Worm (Caenorhabditis elegans) whole organism, midembryonic: Measurements from ENCODE around the gene srsx-21.

Experiments used
- T22C8.4 ChIP-seq: fragments of 200-800 bp; sonication (Bioruptor generic); IDR thresholded peaks from 2 replicates; pipeline ENCODE4 v1.3.6; 2022; ENCODE audit warnings: missing genetic modification characterization, missing compliant biosample characterization
- cog-1 ChIP-seq: sonication (generic microtip); optimal IDR thresholded peaks from 2 replicates; lab custom pipeline; 2016; ENCODE audit warnings: missing genetic modification characterization, missing compliant biosample characterization
- flt-1 ChIP-seq: fragments of 200-800 bp; sonication (Bioruptor generic); IDR thresholded peaks from 2 replicates; pipeline ENCODE4 v1.3.6; 2022; ENCODE audit warnings: missing genetic modification characterization, missing compliant biosample characterization
- klf-2 ChIP-seq: fragments of 200-800 bp; sonication (Bioruptor generic); conservative IDR thresholded peaks from 2 replicates; pipeline ENCODE4 v1.3.6; 2022; ENCODE audit warnings: missing genetic modification reagents, missing genetic modification characterization, missing compliant biosample characterization
- med-1 ChIP-seq: sonication (generic microtip); optimal IDR thresholded peaks from 2 replicates; lab custom pipeline; 2017; ENCODE audit warnings: missing genetic modification characterization, mild to moderate bottlenecking, missing compliant biosample characterization, antibody characterized with exemption, missing genetic modification reagents; ENCODE audit not compliant: insufficient read depth
- ref-1 ChIP-seq: fragments of 200-800 bp; sonication (Bioruptor generic); conservative IDR thresholded peaks from 2 replicates; pipeline ENCODE4 v1.3.6; 2022; ENCODE audit warnings: missing genetic modification reagents, missing genetic modification characterization, missing compliant biosample characterization
- tab-1 ChIP-seq: fragments of 200-800 bp; sonication (Bioruptor generic); IDR thresholded peaks from 2 replicates; pipeline ENCODE4 v1.3.6; 2022; ENCODE audit warnings: missing genetic modification characterization, missing compliant biosample characterization
- ztf-23 ChIP-seq: fragments of 200-800 bp; sonication (Bioruptor generic); IDR thresholded peaks from 2 replicates; pipeline ENCODE4 v1.3.6; 2022; ENCODE audit warnings: missing genetic modification reagents, missing genetic modification characterization, missing compliant biosample characterization
- ztf-29 ChIP-seq: fragments of 200-800 bp; sonication (Bioruptor generic); IDR thresholded peaks from 2 replicates; pipeline ENCODE4 v1.3.6; 2022; ENCODE audit warnings: missing genetic modification reagents, missing genetic modification characterization, missing compliant biosample characterization

DNA sequence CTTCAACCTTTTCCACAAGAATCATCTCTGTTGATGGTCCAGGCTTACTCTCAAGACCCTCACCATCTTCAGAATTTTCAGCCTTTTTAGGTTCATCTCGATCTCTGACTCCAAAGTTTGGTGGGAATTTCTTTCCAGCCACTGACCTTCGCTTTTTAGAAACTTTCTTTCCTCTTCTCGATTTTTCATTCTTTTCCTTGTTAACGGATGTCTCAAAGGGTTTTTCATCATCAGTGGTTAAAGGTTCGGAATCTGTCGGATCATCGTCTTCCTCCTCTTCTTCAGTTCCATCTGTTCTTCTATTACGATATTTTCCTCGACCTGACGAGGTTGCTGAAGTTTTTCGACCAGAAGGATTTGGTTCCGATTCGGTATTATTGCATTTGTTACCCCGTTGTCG, 10.8 kb downstream of the srsx-21 start:
- no peak for TF ChIP-seq flt-1 (GFP tag; lab: Robert Waterston, UW)
- no peak for TF ChIP-seq ref-1 (GFP tag; lab: Robert Waterston, UW)
- TF ChIP-seq klf-2 (GFP tag; lab: Robert Waterston, UW): no peak
- no peak for TF ChIP-seq med-1 (GFP tag; lab: Kevin White, UChicago)
- no peak for TF ChIP-seq tab-1
- no peak for TF ChIP-seq ztf-29 (GFP tag; lab: Robert Waterston, UW)
- no peak for TF ChIP-seq T22C8.4 (GFP tag; lab: Robert Waterston, UW)
- TF ChIP-seq cog-1 (tag; lab: Kevin White, UChicago): no peak
- TF ChIP-seq ztf-23: no peak
